Worm (Caenorhabditis elegans) whole organism, L2 larva: ENCODE results near the gene tdp-1.

ENCODE experiments used
- F13H6.1 ChIP-seq: sonication (generic microtip); optimal IDR thresholded peaks from 2 replicates; lab custom pipeline; 2016; ENCODE audit warnings: missing genetic modification characterization, missing compliant biosample characterization
- Y55F3AM.14 ChIP-seq: fragments of 200-800 bp; sonication (Bioruptor generic); optimal IDR thresholded peaks from 2 replicates; lab custom pipeline; 2018; ENCODE audit warnings: mild to moderate bottlenecking, missing genetic modification characterization, missing compliant biosample characterization
- ZK546.5 ChIP-seq: sonication (generic microtip); optimal IDR thresholded peaks from 2 replicates; lab custom pipeline; 2017; ENCODE audit warnings: missing biosample characterization, missing genetic modification characterization
- aly-2 ChIP-seq: fragments of 150-350 bp; optimal IDR thresholded peaks from 2 replicates; lab custom pipeline; 2014; ENCODE audit warnings: missing biosample characterization, missing genetic modification characterization
- ama-1 ChIP-seq: fragments of 150-350 bp; optimal IDR thresholded peaks from 2 replicates; lab custom pipeline; 2018; ENCODE audit warnings: inconsistent platforms
- blmp-1 ChIP-seq: sonication (generic microtip); optimal IDR thresholded peaks from 2 replicates; lab custom pipeline; 2017; ENCODE audit warnings: missing genetic modification characterization, mild to moderate bottlenecking, missing compliant biosample characterization, antibody characterized with exemption, moderate library complexity; ENCODE audit not compliant: insufficient read depth
- ceh-82 ChIP-seq: fragments of 150-350 bp; optimal IDR thresholded peaks from 2 replicates; lab custom pipeline; 2014; ENCODE audit warnings: missing biosample characterization, missing genetic modification characterization
- crh-2 ChIP-seq: sonication (generic microtip); optimal IDR thresholded peaks from 2 replicates; lab custom pipeline; 2017; ENCODE audit warnings: missing biosample characterization, missing genetic modification characterization
- dmd-4 ChIP-seq: sonication (generic microtip); optimal IDR thresholded peaks from 2 replicates; lab custom pipeline; 2017; ENCODE audit warnings: missing biosample characterization, missing genetic modification characterization
- egl-27 ChIP-seq: sonication (generic microtip); optimal IDR thresholded peaks from 3 replicates; lab custom pipeline; 2017; ENCODE audit warnings: missing biosample characterization, missing genetic modification reagents, missing genetic modification characterization
- fos-1 ChIP-seq: fragments of 150-350 bp; optimal IDR thresholded peaks from 2 replicates; lab custom pipeline; 2014; ENCODE audit warnings: missing biosample characterization, missing genetic modification characterization
- lin-11 ChIP-seq: fragments of 150-350 bp; sonication (generic microtip); optimal IDR thresholded peaks from 2 replicates; lab custom pipeline; 2014; ENCODE audit warnings: missing biosample characterization, missing genetic modification characterization, inconsistent platforms, mixed read lengths
- lin-13 ChIP-seq: fragments of 150-350 bp; optimal IDR thresholded peaks from 2 replicates; lab custom pipeline; 2014; ENCODE audit warnings: missing biosample characterization, missing genetic modification reagents, missing genetic modification characterization
- lin-39 ChIP-seq: fragments of 150-350 bp; optimal IDR thresholded peaks from 2 replicates; lab custom pipeline; 2014; ENCODE audit warnings: missing biosample characterization, missing genetic modification reagents, missing genetic modification characterization
- lsy-2 ChIP-seq, 2 experiments: fragments of 150-350 bp in 1 of 2; sonication (generic microtip) in 1 of 2; optimal IDR thresholded peaks; 2 replicates each; lab custom pipeline; 2014 to 2017; ENCODE audit warnings: missing biosample characterization in 2 of 2, missing genetic modification characterization in 2 of 2
- mab-5 ChIP-seq: fragments of 150-350 bp; optimal IDR thresholded peaks from 2 replicates; lab custom pipeline; 2014; ENCODE audit warnings: missing biosample characterization, missing genetic modification characterization
- mdl-1 ChIP-seq, 2 experiments: fragments of 150-350 bp in 1 of 2; sonication (generic microtip) in 1 of 2; optimal IDR thresholded peaks; 2 replicates each; lab custom pipeline; 2017; ENCODE audit warnings: missing biosample characterization in 2 of 2, missing genetic modification characterization in 2 of 2
- nhr-10 ChIP-seq: sonication (generic microtip); optimal IDR thresholded peaks from 2 replicates; lab custom pipeline; 2017; ENCODE audit warnings: missing biosample characterization, missing genetic modification characterization
- nhr-21 ChIP-seq: fragments of 150-350 bp; optimal IDR thresholded peaks from 2 replicates; lab custom pipeline; 2014; ENCODE audit warnings: missing biosample characterization, missing genetic modification characterization
- nhr-237 ChIP-seq: fragments of 150-350 bp; optimal IDR thresholded peaks from 2 replicates; lab custom pipeline; 2014; ENCODE audit warnings: missing biosample characterization, missing genetic modification characterization
- nhr-25 ChIP-seq: fragments of 150-350 bp; sonication (generic microtip); optimal IDR thresholded peaks from 3 replicates; lab custom pipeline; 2014; ENCODE audit warnings: missing biosample characterization, missing genetic modification characterization
- nhr-6 ChIP-seq: fragments of 150-350 bp; optimal IDR thresholded peaks from 2 replicates; lab custom pipeline; 2014; ENCODE audit warnings: missing biosample characterization, missing genetic modification characterization
- nhr-77 ChIP-seq: fragments of 150-350 bp; optimal IDR thresholded peaks from 2 replicates; lab custom pipeline; 2014; ENCODE audit warnings: missing biosample characterization, missing genetic modification characterization
- peb-1 ChIP-seq: fragments of 150-350 bp; optimal IDR thresholded peaks from 2 replicates; lab custom pipeline; 2014; ENCODE audit warnings: missing biosample characterization, missing genetic modification characterization
- skn-1 ChIP-seq: sonication (generic microtip); optimal IDR thresholded peaks from 2 replicates; lab custom pipeline; 2017; ENCODE audit warnings: missing biosample characterization, missing genetic modification characterization
- sma-3 ChIP-seq: sonication (generic microtip); optimal IDR thresholded peaks from 2 replicates; lab custom pipeline; 2016; ENCODE audit warnings: missing genetic modification reagents, missing genetic modification characterization, missing compliant biosample characterization
- sma-9 ChIP-seq, 2 experiments: fragments of 150-350 bp in 1 of 2; sonication (generic microtip) in 1 of 2; optimal IDR thresholded peaks; 2 replicates each; lab custom pipeline; 2014 to 2016; ENCODE audit warnings: missing genetic modification characterization in 2 of 2, mild to moderate bottlenecking in 1 of 2, missing biosample characterization in 1 of 2, missing compliant biosample characterization in 1 of 2, missing genetic modification reagents in 1 of 2, moderate library complexity in 1 of 2
- unc-39 ChIP-seq: fragments of 150-350 bp; optimal IDR thresholded peaks from 2 replicates; lab custom pipeline; 2014; ENCODE audit warnings: missing biosample characterization, missing genetic modification characterization
- unc-55 ChIP-seq: fragments of 150-350 bp; sonication (generic microtip); optimal IDR thresholded peaks from 3 replicates; lab custom pipeline; 2014; ENCODE audit warnings: missing biosample characterization, missing genetic modification reagents, missing genetic modification characterization
- unc-62 ChIP-seq: fragments of 150-350 bp; optimal IDR thresholded peaks from 2 replicates; lab custom pipeline; 2014; ENCODE audit warnings: missing biosample characterization, missing genetic modification reagents, missing genetic modification characterization
- zag-1 ChIP-seq: fragments of 150-350 bp; optimal IDR thresholded peaks from 2 replicates; lab custom pipeline; 2014; ENCODE audit warnings: missing biosample characterization, missing genetic modification characterization
- ztf-11 ChIP-seq: sonication (generic microtip); optimal IDR thresholded peaks from 2 replicates; lab custom pipeline; 2017; ENCODE audit warnings: missing biosample characterization, missing genetic modification characterization
- ztf-4 ChIP-seq: fragments of 150-350 bp; optimal IDR thresholded peaks from 2 replicates; lab custom pipeline; 2014; ENCODE audit warnings: missing biosample characterization, missing genetic modification characterization

The tdp-1 gene

ce11 chrII:8996064-8996463 is 1.6 kb upstream of the tdp-1 start, which contains the start of gene ndub-2:
Gene ndub-2 (plus strand): TSS chrII:8996364.
- TF ChIP-seq nhr-77 (tag; lab: Kevin White, UChicago), result no peak
- TF ChIP-seq zag-1 (tag; lab: Kevin White, UChicago), result no peak
- TF ChIP-seq lin-11 (tag; lab: Kevin White, UChicago), result no peak
- TF ChIP-seq nhr-10, result no peak
- TF ChIP-seq nhr-237 (tag; lab: Kevin White, UChicago), result no peak
- TF ChIP-seq blmp-1 (tag; lab: Kevin White, UChicago), result no peak
- no peak for TF ChIP-seq nhr-6 (tag; lab: Kevin White, UChicago)
- no peak for TF ChIP-seq egl-27 (tag; lab: Kevin White, UChicago)
- no peak for TF ChIP-seq ZK546.5 (tag; lab: Kevin White, UChicago)

- TF ChIP-seq unc-62 (GFP tag; lab: Kevin White, UChicago), result no peak
- TF ChIP-seq ztf-4 (tag; lab: Kevin White, UChicago), result no peak
- TF ChIP-seq lin-13 (GFP tag; lab: Kevin White, UChicago), result no peak
- no peak for TF ChIP-seq nhr-6 (tag; lab: Kevin White, UChicago)
- TF ChIP-seq zag-1 (tag; lab: Kevin White, UChicago), result no peak
- TF ChIP-seq mdl-1 (tag; optimal IDR thresholded peaks at IDR 0.05; lab: Kevin White, UChicago), result no peak
- no peak for TF ChIP-seq peb-1 (tag; lab: Kevin White, UChicago)
- TF ChIP-seq aly-2 (tag; lab: Kevin White, UChicago), result no peak
- TF ChIP-seq dmd-4 (tag; lab: Kevin White, UChicago), result no peak
- no peak for TF ChIP-seq ceh-82 (tag; lab: Kevin White, UChicago)
- TF ChIP-seq crh-2 (tag; lab: Kevin White, UChicago), result no peak
- no peak for TF ChIP-seq ama-1 (lab: Kevin White, UChicago)
- no peak for TF ChIP-seq unc-55 (GFP tag; lab: Kevin White, UChicago)
- TF ChIP-seq nhr-21 (tag; lab: Kevin White, UChicago), result no peak
- no peak for TF ChIP-seq egl-27 (tag; lab: Kevin White, UChicago)
- no peak for TF ChIP-seq F13H6.1 (tag; lab: Kevin White, UChicago)
- no peak for TF ChIP-seq fos-1
- no peak for TF ChIP-seq lin-11 (tag; lab: Kevin White, UChicago)
- no peak for TF ChIP-seq mab-5 (tag; lab: Kevin White, UChicago)
Measured at ce11 chrII:9000331-9000730, 2.7 kb downstream of the tdp-1 start, which contains the start of gene F44G4.5. Gene F44G4.5 (minus strand): TSS chrII:9000431.

ce11 chrII:9001743-9002222 is 4.2 kb downstream of the tdp-1 start, which contains the start of gene F44G4.6:
Gene F44G4.6 (minus strand): TSS chrII:9001793.
- TF ChIP-seq aly-2 (tag; lab: Kevin White, UChicago) (no peak), ztf-11 (no peak), lin-39 (tag; lab: Kevin White, UChicago) (no peak), unc-39 (tag; lab: Kevin White, UChicago) (no peak), nhr-6 (tag; lab: Kevin White, UChicago) (no peak), nhr-25 (no peak), nhr-21 (tag; lab: Kevin White, UChicago) (no peak), crh-2 (tag; lab: Kevin White, UChicago) (no peak), mab-5 (tag; lab: Kevin White, UChicago) (no peak), mdl-1 (tag; optimal IDR thresholded peaks at IDR 0.05; lab: Kevin White, UChicago) (no peak), skn-1 (tag; lab: Kevin White, UChicago) (no peak), sma-3 (GFP tag; lab: Kevin White, UChicago) (no peak), sma-9 (GFP tag; optimal IDR thresholded peaks at IDR 0.05; lab: Kevin White, UChicago) (no peak), sma-9 (tag; optimal IDR thresholded peaks at IDR 0.05; lab: Kevin White, UChicago) (no peak), dmd-4 (tag; lab: Kevin White, UChicago) (no peak), unc-62 (GFP tag; lab: Kevin White, UChicago) (no peak), lsy-2 (tag; optimal IDR thresholded peaks at IDR 0.05; lab: Kevin White, UChicago) (no peak), ama-1 (lab: Kevin White, UChicago) (no peak), ztf-4 (tag; lab: Kevin White, UChicago) (no peak), lin-13 (GFP tag; lab: Kevin White, UChicago) (no peak)
- TF ChIP-seq, all 48 proteins: peak for 0

- no peak for TF ChIP-seq Y55F3AM.14 (GFP tag; lab: Kevin White, UChicago)
- no peak for TF ChIP-seq lin-13 (GFP tag; lab: Kevin White, UChicago)
- TF ChIP-seq nhr-25, result no peak
- TF ChIP-seq ama-1 (lab: Kevin White, UChicago), result no peak
- TF ChIP-seq lsy-2 (tag; optimal IDR thresholded peaks at IDR 0.05; lab: Kevin White, UChicago), result no peak
Measured at ce11 chrII:9005067-9005466, 7.4 kb downstream of the tdp-1 start, which contains the start of gene F44G4.7. Gene F44G4.7 (minus strand): TSS chrII:9005167.
